Worm (Caenorhabditis elegans) whole organism, L1 larva: Measurements from ENCODE around the gene pals-26.

ENCODE experiments used
- C04F5.9 ChIP-seq: sonication (generic microtip); optimal IDR thresholded peaks from 2 replicates; lab custom pipeline; 2016; ENCODE audit warnings: missing genetic modification characterization, missing compliant biosample characterization
- aha-1 ChIP-seq: fragments of 150-350 bp; optimal IDR thresholded peaks from 2 replicates; lab custom pipeline; 2014; ENCODE audit warnings: missing biosample characterization, missing genetic modification characterization
- ama-1 ChIP-seq: fragments of 150-350 bp; optimal IDR thresholded peaks from 2 replicates; lab custom pipeline; 2014
- blmp-1 ChIP-seq: fragments of 150-350 bp; optimal IDR thresholded peaks from 2 replicates; lab custom pipeline; 2014; ENCODE audit warnings: missing biosample characterization, missing genetic modification characterization
- ceh-63 ChIP-seq: fragments of 200-800 bp; sonication (Bioruptor generic); optimal IDR thresholded peaks from 2 replicates; lab custom pipeline; 2018; ENCODE audit warnings: mild to moderate bottlenecking, missing genetic modification characterization, missing compliant biosample characterization
- ceh-8 ChIP-seq: fragments of 200-800 bp; sonication (Bioruptor generic); optimal IDR thresholded peaks from 2 replicates; lab custom pipeline; 2018; ENCODE audit warnings: mild to moderate bottlenecking, missing genetic modification characterization, moderate library complexity, missing compliant biosample characterization
- ceh-82 ChIP-seq, 3 experiments: fragments of 150-350 bp in 1 of 3; sonication (generic microtip) in 2 of 3; optimal IDR thresholded peaks; 2 replicates each; lab custom pipeline; 2014 to 2017; ENCODE audit warnings: missing biosample characterization in 3 of 3, missing genetic modification characterization in 3 of 3
- ceh-88 ChIP-seq: fragments of 200-800 bp; sonication (Bioruptor generic); IDR thresholded peaks from 2 replicates; pipeline ENCODE4 v1.3.6; 2022; ENCODE audit warnings: missing genetic modification characterization, missing compliant biosample characterization
- dpl-1 ChIP-seq, 3 experiments: fragments of 150-350 bp in 2 of 3; sonication (generic microtip) in 1 of 3; optimal IDR thresholded peaks; 2 replicates each; lab custom pipeline; 2014 to 2017; ENCODE audit warnings: missing biosample characterization in 3 of 3, missing genetic modification characterization in 3 of 3, missing genetic modification reagents in 3 of 3
- efl-1 ChIP-seq, 4 experiments: fragments of 150-350 bp; optimal IDR thresholded peaks in 3 of 4; peaks in 1 of 4; 1 replicate in 1 of 4; 2 replicates in 3 of 4; lab custom pipeline; 2014; ENCODE audit warnings: missing biosample characterization in 2 of 4, missing genetic modification characterization in 2 of 4, missing genetic modification reagents in 2 of 4
- egl-13 ChIP-seq: sonication (generic microtip); optimal IDR thresholded peaks from 2 replicates; lab custom pipeline; 2016; ENCODE audit warnings: missing genotype, missing genetic modification reagents, missing genetic modification characterization, missing compliant biosample characterization
- elt-3 ChIP-seq, 6 experiments: fragments of 150-350 bp in 1 of 6; sonication (generic microtip); optimal IDR thresholded peaks; 2 replicates each; lab custom pipeline; 2017 to 2018; ENCODE audit warnings: missing biosample characterization in 6 of 6, missing genetic modification characterization in 6 of 6, inconsistent platforms in 1 of 6
- ets-5 ChIP-seq: fragments of 200-800 bp; sonication (Bioruptor generic); IDR thresholded peaks from 2 replicates; pipeline ENCODE4 v1.3.6; 2022; ENCODE audit warnings: missing genetic modification characterization, missing compliant biosample characterization
- fkh-4 ChIP-seq: sonication (generic microtip); optimal IDR thresholded peaks from 2 replicates; lab custom pipeline; 2016; ENCODE audit warnings: missing compliant biosample characterization, missing genetic modification characterization, borderline replicate concordance
- hlh-17 ChIP-seq: fragments of 200-800 bp; sonication (Bioruptor generic); optimal IDR thresholded peaks from 2 replicates; lab custom pipeline; 2018; ENCODE audit warnings: missing genetic modification characterization, mild to moderate bottlenecking, missing compliant biosample characterization, moderate library complexity, borderline replicate concordance
- irx-1 ChIP-seq: sonication (generic microtip); optimal IDR thresholded peaks from 2 replicates; lab custom pipeline; 2016; ENCODE audit warnings: missing genetic modification characterization, missing compliant biosample characterization
- jun-1 ChIP-seq: fragments of 150-350 bp; optimal IDR thresholded peaks from 2 replicates; lab custom pipeline; 2014; ENCODE audit warnings: missing biosample characterization, missing genetic modification reagents, missing genetic modification characterization
- lin-14 ChIP-seq: fragments of 200-800 bp; sonication (Bioruptor generic); optimal IDR thresholded peaks from 2 replicates; lab custom pipeline; 2018; ENCODE audit warnings: mild to moderate bottlenecking, missing genetic modification characterization, moderate library complexity, missing compliant biosample characterization
- lin-35 ChIP-seq, 2 experiments: fragments of 150-350 bp; optimal IDR thresholded peaks; 2 replicates each; lab custom pipeline; 2014; ENCODE audit warnings: missing biosample characterization in 2 of 2, missing genetic modification characterization in 2 of 2, missing genetic modification reagents in 2 of 2
- lsy-2 ChIP-seq, 2 experiments: fragments of 150-350 bp; optimal IDR thresholded peaks; 2 replicates each; lab custom pipeline; 2014; ENCODE audit warnings: missing biosample characterization in 2 of 2, missing genetic modification characterization in 2 of 2
- mdl-1 ChIP-seq, 2 experiments: fragments of 150-350 bp; optimal IDR thresholded peaks; 2 replicates each; lab custom pipeline; 2014 to 2017; ENCODE audit warnings: missing biosample characterization in 2 of 2, missing genetic modification characterization in 2 of 2, inconsistent platforms in 1 of 2
- mef-2 ChIP-seq: fragments of 150-350 bp; optimal IDR thresholded peaks from 2 replicates; lab custom pipeline; 2014; ENCODE audit warnings: missing biosample characterization, missing genetic modification characterization
- nhr-19 ChIP-seq: fragments of 200-800 bp; sonication (Bioruptor generic); conservative IDR thresholded peaks from 2 replicates; pipeline ENCODE4 v1.3.6; 2022; ENCODE audit warnings: missing genetic modification characterization, missing compliant biosample characterization
- nhr-20 ChIP-seq: sonication (generic microtip); optimal IDR thresholded peaks from 2 replicates; lab custom pipeline; 2016; ENCODE audit warnings: mild to moderate bottlenecking, missing genetic modification characterization, missing compliant biosample characterization
- nhr-47 ChIP-seq: sonication (generic microtip); optimal IDR thresholded peaks from 2 replicates; lab custom pipeline; 2016; ENCODE audit warnings: mild to moderate bottlenecking, missing genetic modification characterization, moderate library complexity, missing compliant biosample characterization
- nhr-71 ChIP-seq: sonication (generic microtip); optimal IDR thresholded peaks from 2 replicates; lab custom pipeline; 2016; ENCODE audit warnings: mild to moderate bottlenecking, missing genetic modification characterization, moderate library complexity, missing compliant biosample characterization
- nhr-76 ChIP-seq: sonication (generic microtip); optimal IDR thresholded peaks from 2 replicates; lab custom pipeline; 2017; ENCODE audit warnings: missing biosample characterization, missing genetic modification characterization
- nhr-85 ChIP-seq: sonication (generic microtip); peaks from one replicate; lab custom pipeline; 2016; ENCODE audit warnings: missing genetic modification characterization, inconsistent platforms, missing compliant biosample characterization
- nhr-90 ChIP-seq: sonication (generic microtip); optimal IDR thresholded peaks from 2 replicates; lab custom pipeline; 2016; ENCODE audit warnings: mild to moderate bottlenecking, missing genetic modification characterization, missing compliant biosample characterization; ENCODE audit not compliant: poor library complexity
- pqm-1 ChIP-seq: sonication (generic microtip); optimal IDR thresholded peaks from 3 replicates; lab custom pipeline; 2017; ENCODE audit warnings: missing biosample characterization, missing genetic modification characterization
- rnt-1 ChIP-seq: sonication (generic microtip); optimal IDR thresholded peaks from 2 replicates; lab custom pipeline; 2016; ENCODE audit warnings: mild to moderate bottlenecking, missing genetic modification characterization, moderate library complexity, missing compliant biosample characterization
- skn-1 ChIP-seq: fragments of 150-350 bp; optimal IDR thresholded peaks from 2 replicates; lab custom pipeline; 2014; ENCODE audit warnings: missing biosample characterization, missing genetic modification characterization
- snu-23 ChIP-seq: sonication (generic microtip); optimal IDR thresholded peaks from 2 replicates; lab custom pipeline; 2016; ENCODE audit warnings: missing genetic modification characterization, missing compliant biosample characterization
- sptf-1 ChIP-seq: fragments of 150-350 bp; optimal IDR thresholded peaks from 2 replicates; lab custom pipeline; 2014; ENCODE audit warnings: missing biosample characterization, missing genetic modification characterization
- swsn-7 ChIP-seq: sonication (generic microtip); optimal IDR thresholded peaks from 2 replicates; lab custom pipeline; 2016; ENCODE audit warnings: missing genetic modification characterization, missing compliant biosample characterization
- tlp-1 ChIP-seq: fragments of 150-350 bp; optimal IDR thresholded peaks from 2 replicates; lab custom pipeline; 2014; ENCODE audit warnings: missing biosample characterization, missing genetic modification characterization
- unc-130 ChIP-seq: fragments of 150-350 bp; optimal IDR thresholded peaks from 2 replicates; lab custom pipeline; 2017; ENCODE audit warnings: missing biosample characterization, missing genetic modification characterization, inconsistent platforms
- unc-62 ChIP-seq: fragments of 150-350 bp; optimal IDR thresholded peaks from 2 replicates; lab custom pipeline; 2014; ENCODE audit warnings: missing biosample characterization, missing genetic modification reagents, missing genetic modification characterization
- xbp-1 ChIP-seq: sonication (generic microtip); optimal IDR thresholded peaks from 2 replicates; lab custom pipeline; 2016; ENCODE audit warnings: missing genetic modification characterization, missing compliant biosample characterization
- ztf-11 ChIP-seq, 2 experiments: sonication (generic microtip); optimal IDR thresholded peaks; 2 replicates each; lab custom pipeline; 2016 to 2017; ENCODE audit warnings: missing genetic modification characterization in 2 of 2, missing biosample characterization in 1 of 2, missing compliant biosample characterization in 1 of 2
- ztf-4 ChIP-seq: fragments of 150-350 bp; optimal IDR thresholded peaks from 2 replicates; lab custom pipeline; 2014; ENCODE audit warnings: missing biosample characterization, missing genetic modification characterization

pals-26 gene

DNA sequence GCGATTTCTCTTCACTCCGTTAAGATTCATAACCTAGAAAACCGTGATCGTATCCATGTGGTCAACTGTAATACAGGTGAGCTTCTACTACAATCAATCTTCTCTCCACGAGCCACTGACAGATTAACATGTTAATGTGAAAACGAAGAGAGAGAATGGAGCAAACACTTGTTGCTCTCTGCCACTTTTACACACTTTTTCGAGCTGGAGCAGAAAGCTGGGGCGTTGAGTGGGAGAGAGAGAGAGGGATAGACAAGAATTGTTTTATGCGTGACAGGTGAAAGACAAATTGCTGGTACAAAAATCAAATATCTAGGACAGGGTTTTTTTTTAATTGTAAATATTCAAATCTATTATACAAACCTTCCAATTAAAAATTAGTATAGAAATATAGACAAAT is 16.6 kb upstream of the pals-26 start:
- TF ChIP-seq unc-130 (tag; lab: Kevin White, UChicago) (peak; percentile 34), ama-1 (lab: Kevin White, UChicago) (no peak), rnt-1 (peak; percentile 64), aha-1 (no peak), mdl-1 (tag; optimal IDR thresholded peaks at IDR 0.05; lab: Kevin White, UChicago) (peak in 1 of 2 experiments; percentile 7), lsy-2 (tag; optimal IDR thresholded peaks at IDR 0.05; lab: Kevin White, UChicago) (peak in 1 of 2 experiments; percentile 4), nhr-71 (tag; lab: Kevin White, UChicago) (peak; percentile 49)

DNA sequence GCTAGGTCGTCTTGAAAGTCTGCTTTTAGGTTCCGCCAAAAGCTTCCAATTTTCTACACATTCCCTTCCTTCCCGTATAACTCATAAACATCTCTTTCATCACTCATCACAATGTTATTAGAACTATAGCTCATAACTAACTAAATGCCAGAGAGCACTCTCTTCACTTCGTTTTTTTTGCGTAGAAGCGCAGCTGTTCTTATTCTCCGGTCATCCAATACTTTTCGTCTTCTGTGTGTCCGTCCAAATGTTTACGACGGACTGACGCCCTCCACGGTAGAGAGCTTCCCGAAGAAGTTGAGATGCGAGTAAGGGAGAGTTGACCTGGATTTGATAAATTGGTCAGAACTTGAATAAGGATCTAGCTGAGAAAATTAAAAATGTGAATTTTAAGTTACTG is 15.7 kb upstream of the pals-26 start:
- TF ChIP-seq egl-13 (no peak), efl-1 (optimal IDR thresholded peaks at IDR 0.05; lab: Kevin White, UChicago) (no peak), efl-1 (GFP tag; optimal IDR thresholded peaks at IDR 0.05 in 1 of 2; lab: Kevin White, UChicago) (peak in 1 of 2 experiments; percentile 44), lin-14 (GFP tag; lab: Kevin White, UChicago) (peak; percentile 19), unc-62 (GFP tag; lab: Kevin White, UChicago) (no peak), fkh-4 (tag; lab: Kevin White, UChicago) (no peak), hlh-17 (GFP tag; lab: Kevin White, UChicago) (no peak), ztf-4 (no peak), rnt-1 (peak; percentile 40)

DNA sequence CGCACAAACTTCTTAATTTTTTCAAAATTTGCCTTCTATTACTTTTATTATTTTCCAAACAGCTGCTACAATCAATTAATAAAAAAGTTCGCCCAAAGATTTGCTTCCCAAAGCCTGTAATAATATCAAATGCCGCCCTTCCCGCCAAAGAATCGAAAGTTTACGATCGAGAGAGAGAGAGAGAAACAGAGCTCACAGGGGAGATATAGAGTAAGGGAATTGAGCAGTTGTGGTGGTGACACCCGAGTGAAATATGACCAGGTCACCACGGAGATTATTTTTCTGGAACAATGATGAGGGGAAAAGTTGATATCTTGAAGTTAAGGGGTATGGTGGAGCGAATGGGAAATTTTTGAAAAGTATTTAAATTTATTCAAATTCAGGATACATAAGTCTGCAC is 15.1 kb upstream of the pals-26 start:
- TF ChIP-seq dpl-1 (GFP tag; optimal IDR thresholded peaks at IDR 0.05; lab: Kevin White, UChicago) (no peak), tlp-1 (tag; lab: Kevin White, UChicago) (no peak), nhr-71 (tag; lab: Kevin White, UChicago) (no peak), snu-23 (GFP tag; lab: Kevin White, UChicago) (no peak), ztf-11 (tag; optimal IDR thresholded peaks at IDR 0.05; lab: Kevin White, UChicago) (no peak), nhr-76 (tag; lab: Kevin White, UChicago) (no peak), rnt-1 (no peak), sptf-1 (tag; lab: Kevin White, UChicago) (no peak), skn-1 (tag; lab: Kevin White, UChicago) (no peak), ceh-88 (GFP tag; lab: Robert Waterston, UW) (no peak), jun-1 (no peak), ceh-82 (tag; optimal IDR thresholded peaks at IDR 0.05; lab: Kevin White, UChicago) (no peak)

DNA sequence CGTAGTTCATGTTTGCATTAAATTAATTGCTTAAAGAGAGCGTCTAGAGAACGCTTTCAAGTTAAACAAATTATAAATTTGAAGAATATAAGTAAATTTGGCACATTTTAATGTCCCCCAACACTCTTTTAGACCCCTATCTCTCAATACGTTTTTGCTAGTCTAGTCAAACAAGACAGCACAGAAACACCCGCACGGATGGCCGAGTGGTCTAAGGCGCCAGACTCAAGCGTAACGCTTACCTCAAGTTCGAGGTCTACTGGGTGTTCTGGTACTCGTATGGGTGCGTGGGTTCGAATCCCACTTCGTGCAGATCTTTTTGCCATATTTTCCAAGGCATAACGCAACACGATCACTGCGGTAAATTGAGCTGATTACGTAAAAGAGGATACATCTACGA is 12.6 kb upstream of the pals-26 start:
- TF ChIP-seq nhr-47 (tag; lab: Kevin White, UChicago) (peak; percentile 36), blmp-1 (no peak), ceh-8 (no peak), mef-2 (tag; lab: Kevin White, UChicago) (no peak), lin-35 (GFP tag; optimal IDR thresholded peaks at IDR 0.05; lab: Kevin White, UChicago) (peak in 1 of 2 experiments; percentile 55), nhr-90 (tag; lab: Kevin White, UChicago) (peak; percentile 47), nhr-85 (tag; lab: Kevin White, UChicago) (peak; percentile 71), nhr-19 (peak; percentile 28), nhr-71 (tag; lab: Kevin White, UChicago) (peak; percentile 32), C04F5.9 (tag; lab: Kevin White, UChicago) (no peak), elt-3 (tag; optimal IDR thresholded peaks at IDR 0.05; lab: Kevin White, UChicago) (no peak), nhr-20 (peak; percentile 20), lsy-2 (tag; optimal IDR thresholded peaks at IDR 0.05; lab: Kevin White, UChicago) (no peak), rnt-1 (peak; percentile 48), ztf-11 (tag; optimal IDR thresholded peaks at IDR 0.05; lab: Kevin White, UChicago) (no peak), xbp-1 (peak; percentile 3), snu-23 (GFP tag; lab: Kevin White, UChicago) (peak; percentile 49), ceh-63 (GFP tag; lab: Kevin White, UChicago) (no peak), irx-1 (no peak), unc-62 (GFP tag; lab: Kevin White, UChicago) (no peak), efl-1 (optimal IDR thresholded peaks at IDR 0.05; lab: Kevin White, UChicago) (peak in 1 of 2 experiments; percentile 17), efl-1 (GFP tag; optimal IDR thresholded peaks at IDR 0.05 in 1 of 2; lab: Kevin White, UChicago) (peak in 1 of 2 experiments; percentile 55), mdl-1 (tag; optimal IDR thresholded peaks at IDR 0.05; lab: Kevin White, UChicago) (no peak), ets-5 (GFP tag; lab: Robert Waterston, UW) (no peak), swsn-7 (tag; lab: Kevin White, UChicago) (peak; percentile 10), pqm-1 (tag; lab: Kevin White, UChicago) (no peak)
- TF ChIP-seq, all 84 proteins: peak for 12
